Worm (Caenorhabditis elegans): Measurements from ENCODE around the gene srh-284.

Gene srh-284

DNA sequence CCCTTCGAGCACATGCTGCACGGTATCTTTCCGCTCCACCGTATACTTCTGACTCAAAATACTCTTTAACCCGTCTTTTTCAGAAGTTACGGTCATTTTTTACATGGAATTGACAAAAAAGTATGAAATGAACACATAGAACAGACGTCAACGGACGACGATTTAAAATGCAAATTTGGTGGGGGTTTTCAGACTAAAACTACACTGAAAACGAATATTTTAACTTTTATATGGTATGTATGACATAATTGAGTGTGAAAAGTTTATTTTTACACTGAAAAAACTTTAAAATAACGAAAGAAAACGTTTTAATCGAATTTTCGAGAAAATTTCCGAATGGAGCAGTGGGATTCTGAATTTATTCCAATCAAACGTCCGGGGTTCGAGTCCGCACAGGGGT lies 20.4 kb upstream of the srh-284 start, which contains the start of gene twk-36:
Gene twk-36 (minus strand): TSS at position 101 of the 400 bp plus-strand sequence.
- TF ChIP-seq nhr-10 (tag; optimal IDR thresholded peaks at IDR 0.05) (no peak), blmp-1 (tag; optimal IDR thresholded peaks at IDR 0.05; ENCODE audit: insufficient read depth) (no peak), unc-39 (tag; optimal IDR thresholded peaks at IDR 0.05) (no peak), ztf-1 (GFP tag; conservative IDR thresholded peaks at IDR 0.05) (no peak)

DNA sequence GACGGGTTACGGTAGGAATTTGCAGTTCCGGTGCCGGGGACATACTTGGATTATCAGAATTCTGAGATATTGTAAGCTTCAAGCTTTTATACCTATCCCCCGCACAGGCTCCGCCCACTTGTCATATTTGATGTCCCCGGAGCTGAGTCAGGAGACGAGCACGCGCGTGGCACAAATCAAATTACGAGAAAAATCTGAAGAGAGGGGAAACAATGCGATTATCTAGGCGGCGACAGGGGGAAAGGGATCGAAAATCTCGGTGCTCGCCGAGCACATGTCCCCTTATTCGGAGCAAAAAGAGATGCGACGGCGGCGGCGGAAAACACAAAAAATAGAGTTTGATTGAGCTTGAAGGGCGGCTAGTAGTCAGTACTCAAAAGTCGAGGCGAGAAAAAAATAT lies 18.2 kb upstream of the srh-284 start, which contains the start of gene R12G8.1:
Gene R12G8.1 (minus strand): TSS at position 63 of the 400 bp plus-strand sequence.
- TF ChIP-seq nhr-77 (tag; optimal IDR thresholded peaks at IDR 0.05) (no peak), sem-4 (tag; optimal IDR thresholded peaks at IDR 0.05) (peak; percentile 5), lsy-2 (tag; optimal IDR thresholded peaks at IDR 0.05) (no peak), nhr-6 (tag; optimal IDR thresholded peaks at IDR 0.05) (no peak), nhr-12 (tag; optimal IDR thresholded peaks at IDR 0.05) (no peak), aly-2 (tag; optimal IDR thresholded peaks at IDR 0.05) (no peak), sma-9 (GFP tag; optimal IDR thresholded peaks at IDR 0.05) (peak; percentile 45), sma-9 (tag; optimal IDR thresholded peaks at IDR 0.05) (no peak), elt-1 (tag; optimal IDR thresholded peaks at IDR 0.05) (no peak), egl-27 (tag; optimal IDR thresholded peaks at IDR 0.05) (no peak), mdl-1 (tag; optimal IDR thresholded peaks at IDR 0.05) (peak in 1 of 2 experiments; percentile 5), nhr-11 (tag; optimal IDR thresholded peaks at IDR 0.05) (no peak), dmd-4 (tag; optimal IDR thresholded peaks at IDR 0.05) (no peak), nhr-129 (tag; optimal IDR thresholded peaks at IDR 0.05) (no peak), lin-13 (GFP tag; optimal IDR thresholded peaks at IDR 0.05) (no peak), ztf-4 (tag; optimal IDR thresholded peaks at IDR 0.05) (no peak), gmeb-1 (tag; optimal IDR thresholded peaks at IDR 0.05) (no peak), nhr-237 (tag; optimal IDR thresholded peaks at IDR 0.05) (no peak), unc-62 (GFP tag; optimal IDR thresholded peaks at IDR 0.05) (no peak), F13H6.1 (tag; optimal IDR thresholded peaks at IDR 0.05) (peak; percentile 33), unc-55 (GFP tag; optimal IDR thresholded peaks at IDR 0.05) (no peak), zag-1 (tag; optimal IDR thresholded peaks at IDR 0.05) (no peak)

DNA sequence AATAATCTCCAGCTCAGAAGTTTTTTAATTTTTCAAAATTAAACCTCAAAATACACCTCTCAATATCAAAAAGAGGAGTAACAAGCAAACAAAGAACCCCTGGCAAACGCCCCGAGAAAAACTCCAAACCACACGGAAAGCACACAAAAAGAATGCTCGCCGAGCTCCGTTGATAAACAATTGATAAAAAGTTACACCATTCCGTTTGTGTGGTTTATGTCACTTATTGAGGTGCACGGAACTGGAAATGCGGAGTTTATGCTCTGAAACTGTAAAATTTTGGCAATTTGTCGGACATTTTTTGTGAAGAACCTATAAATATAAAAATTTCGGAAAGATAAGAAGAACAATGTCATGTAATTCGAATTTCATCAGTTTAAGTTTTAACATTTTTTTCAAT lies 15.0 kb upstream of the srh-284 start:
- TF ChIP-seq gmeb-1 (tag; optimal IDR thresholded peaks at IDR 0.05) (peak; percentile 18), crh-2 (tag; optimal IDR thresholded peaks at IDR 0.05) (peak; percentile 42), sma-9 (GFP tag; optimal IDR thresholded peaks at IDR 0.05) (peak; percentile 33), sma-9 (tag; optimal IDR thresholded peaks at IDR 0.05) (no peak), fos-1 (tag; optimal IDR thresholded peaks at IDR 0.05) (peak; percentile 75), nhr-237 (tag; optimal IDR thresholded peaks at IDR 0.05) (no peak)

DNA sequence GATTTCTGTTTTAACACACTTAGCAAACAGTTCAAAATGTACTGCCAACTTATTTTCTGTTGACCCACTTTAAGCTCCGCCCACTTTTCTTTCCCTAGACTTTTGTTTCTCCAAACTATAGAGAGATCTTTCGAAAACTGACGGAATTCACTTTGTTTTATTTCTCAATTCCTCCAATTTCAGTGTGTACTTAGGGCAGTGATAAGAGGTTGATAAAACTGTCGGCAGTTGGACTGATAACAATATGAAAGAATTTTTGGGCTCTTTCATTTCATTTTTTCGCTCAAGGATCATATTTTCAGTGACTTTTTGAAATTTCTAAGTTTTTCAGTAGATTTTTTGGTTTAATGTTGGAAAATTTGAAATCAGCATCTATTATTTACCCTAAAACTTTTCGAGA lies 12.3 kb upstream of the srh-284 start:
- TF ChIP-seq R02D3.7 (tag; optimal IDR thresholded peaks at IDR 0.05) (no peak), fos-1 (tag; optimal IDR thresholded peaks at IDR 0.05) (peak; percentile 59), snpc-4 (tag; optimal IDR thresholded peaks at IDR 0.05) (no peak), gmeb-1 (tag; optimal IDR thresholded peaks at IDR 0.05) (no peak), mbf-1 (tag; optimal IDR thresholded peaks at IDR 0.05) (no peak), sma-9 (GFP tag; optimal IDR thresholded peaks at IDR 0.05) (peak; percentile 38), sma-9 (tag; optimal IDR thresholded peaks at IDR 0.05) (no peak), sem-4 (tag; optimal IDR thresholded peaks at IDR 0.05) (no peak)

DNA sequence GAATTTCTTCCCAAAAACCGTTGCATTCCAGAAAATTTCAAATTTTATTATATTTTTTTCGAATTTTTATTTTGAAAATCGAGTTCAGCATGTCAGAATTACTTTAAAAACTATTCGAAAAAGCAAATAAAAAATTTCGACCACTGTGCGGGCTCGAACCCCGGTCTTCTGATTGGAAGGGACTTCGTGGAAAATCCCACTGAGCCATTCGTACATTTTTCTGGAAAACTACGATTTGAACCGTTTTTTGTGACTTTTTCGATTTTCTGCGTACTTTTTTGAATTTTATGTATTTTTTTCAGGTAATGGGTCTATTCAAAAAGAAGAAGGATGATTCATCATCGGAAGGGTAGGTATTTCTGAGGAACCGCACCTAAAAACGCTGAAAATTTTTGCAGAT lies 11.8 kb upstream of the srh-284 start, which contains the start of gene pgp-9:
Gene pgp-9 (plus strand): TSS at position 301 of the 400 bp plus-strand sequence.
- TF ChIP-seq unc-39 (tag; optimal IDR thresholded peaks at IDR 0.05) (no peak), F13H6.1 (tag; optimal IDR thresholded peaks at IDR 0.05) (no peak), nhr-11 (tag; optimal IDR thresholded peaks at IDR 0.05) (no peak), sma-9 (GFP tag; optimal IDR thresholded peaks at IDR 0.05) (no peak), sma-9 (tag; optimal IDR thresholded peaks at IDR 0.05) (no peak), R02D3.7 (tag; optimal IDR thresholded peaks at IDR 0.05) (no peak), zag-1 (tag; optimal IDR thresholded peaks at IDR 0.05) (no peak), gmeb-1 (tag; optimal IDR thresholded peaks at IDR 0.05) (no peak)

DNA sequence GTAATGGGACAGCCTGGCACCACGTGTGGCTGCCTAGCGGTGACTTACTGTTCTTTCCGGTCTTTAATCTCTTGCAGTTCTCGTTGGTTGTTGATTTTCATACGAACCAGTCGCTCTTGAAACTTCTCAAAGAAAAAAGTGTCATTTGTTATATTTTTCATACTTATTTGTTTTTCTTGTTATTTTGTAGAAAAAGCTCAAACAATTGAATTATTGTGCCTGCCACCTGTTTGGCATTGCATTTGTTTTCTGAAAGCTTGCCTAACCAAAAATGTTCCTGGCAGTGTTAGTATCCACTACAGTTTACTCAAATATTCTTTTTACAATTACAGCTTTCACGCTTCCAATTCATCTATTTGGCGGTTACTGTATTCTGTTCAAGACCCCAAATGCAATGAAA lies 2.3 kb upstream of the srh-284 start, which contains the start of the genes C47A10.16 and srh-283:
Gene C47A10.16 (minus strand): TSS at position 101 of the 400 bp plus-strand sequence.
Gene srh-283 (plus strand): TSS at position 272 of the 400 bp plus-strand sequence.
- no peak for TF ChIP-seq elt-1 (tag; optimal IDR thresholded peaks at IDR 0.05)
- no peak for TF ChIP-seq nhr-237 (tag; optimal IDR thresholded peaks at IDR 0.05)
- no peak for TF ChIP-seq unc-55 (GFP tag; optimal IDR thresholded peaks at IDR 0.05)
- TF ChIP-seq F13H6.1 (tag; optimal IDR thresholded peaks at IDR 0.05), result no peak
